Worm (Caenorhabditis elegans) whole organism, L4 larva: ENCODE measurements around the gene B0272.4.

Experiments used
- D1046.2 ChIP-seq: fragments of 200-800 bp; sonication (Bioruptor generic); IDR thresholded peaks from 2 replicates; pipeline ENCODE4 v1.3.6; 2022; ENCODE audit warnings: missing genetic modification characterization, missing compliant biosample characterization
- F37D6.2 ChIP-seq: sonication (generic microtip); optimal IDR thresholded peaks from 2 replicates; lab custom pipeline; 2016; ENCODE audit warnings: mild to moderate bottlenecking, missing genetic modification characterization, missing compliant biosample characterization
- F44E2.7 ChIP-seq: fragments of 200-800 bp; sonication (Bioruptor generic); IDR thresholded peaks from 2 replicates; pipeline ENCODE4 v2.1.2; 2022; ENCODE audit warnings: missing genetic modification characterization, missing compliant biosample characterization
- R02D3.7 ChIP-seq: fragments of 150-350 bp; sonication (generic microtip); optimal IDR thresholded peaks from 3 replicates; lab custom pipeline; 2014; ENCODE audit warnings: missing biosample characterization, missing genetic modification characterization
- T26A8.4 ChIP-seq: fragments of 200-800 bp; sonication (Bioruptor generic); IDR thresholded peaks from 2 replicates; pipeline ENCODE4 v1.3.6; 2022; ENCODE audit warnings: missing genetic modification characterization, missing compliant biosample characterization
- aha-1 ChIP-seq: fragments of 150-350 bp; peaks from one replicate; lab custom pipeline; 2014; ENCODE audit warnings: missing biosample characterization, missing genetic modification characterization
- ceh-32 ChIP-seq: sonication (generic microtip); optimal IDR thresholded peaks from 2 replicates; lab custom pipeline; 2016; ENCODE audit warnings: mild to moderate bottlenecking, missing genetic modification characterization, missing compliant biosample characterization; ENCODE audit not compliant: poor library complexity
- cey-2 ChIP-seq: sonication (generic microtip); optimal IDR thresholded peaks from 3 replicates; lab custom pipeline; 2017; ENCODE audit warnings: missing genetic modification characterization, mild to moderate bottlenecking, missing compliant biosample characterization, antibody characterized with exemption, borderline replicate concordance; ENCODE audit not compliant: insufficient read depth
- daf-16 ChIP-seq, 3 experiments: sonication (generic microtip); optimal IDR thresholded peaks; 2 replicates each; lab custom pipeline; 2016 to 2017; ENCODE audit warnings: missing genetic modification characterization in 3 of 3, missing genetic modification reagents in 3 of 3, mild to moderate bottlenecking in 2 of 3, missing compliant biosample characterization in 2 of 3, missing biosample characterization in 1 of 3, moderate library complexity in 1 of 3
- daf-19 ChIP-seq: fragments of 200-800 bp; sonication (Bioruptor generic); conservative IDR thresholded peaks from 2 replicates; pipeline ENCODE4 v1.3.6; 2022; ENCODE audit warnings: missing genetic modification characterization, missing compliant biosample characterization
- daf-8 ChIP-seq: fragments of 200-800 bp; sonication (Bioruptor generic); IDR thresholded peaks from 2 replicates; pipeline ENCODE4 v1.3.6; 2022; ENCODE audit warnings: missing genetic modification characterization, missing compliant biosample characterization
- duxl-1 ChIP-seq: sonication (generic microtip); optimal IDR thresholded peaks from 2 replicates; lab custom pipeline; 2016; ENCODE audit warnings: mild to moderate bottlenecking, missing genetic modification characterization, moderate library complexity, missing compliant biosample characterization; ENCODE audit not compliant: poor library complexity
- egl-27 ChIP-seq: sonication (generic microtip); optimal IDR thresholded peaks from 3 replicates; lab custom pipeline; 2017; ENCODE audit warnings: missing biosample characterization, missing genetic modification reagents, missing genetic modification characterization
- gei-8 ChIP-seq: fragments of 200-800 bp; sonication (Bioruptor generic); optimal IDR thresholded peaks from 2 replicates; lab custom pipeline; 2018; ENCODE audit warnings: mild to moderate bottlenecking, missing genetic modification characterization, missing compliant biosample characterization
- hif-1 ChIP-seq, 2 experiments: sonication (generic microtip); optimal IDR thresholded peaks; 2 replicates each; lab custom pipeline; 2016 to 2017; ENCODE audit warnings: missing compliant biosample characterization in 2 of 2, missing genetic modification characterization in 2 of 2, missing genetic modification reagents in 2 of 2, missing genotype in 2 of 2, mild to moderate bottlenecking in 1 of 2
- hlh-30 ChIP-seq: sonication (generic microtip); optimal IDR thresholded peaks from 2 replicates; lab custom pipeline; 2017; ENCODE audit warnings: antibody characterized with exemption, mild to moderate bottlenecking, missing genetic modification characterization, missing compliant biosample characterization; ENCODE audit not compliant: insufficient read depth
- lim-7 ChIP-seq: fragments of 200-800 bp; sonication (Bioruptor generic); IDR thresholded peaks from 2 replicates; pipeline ENCODE4 v1.3.6; 2022; ENCODE audit warnings: missing genetic modification characterization, missing compliant biosample characterization
- lin-1 ChIP-seq: fragments of 200-800 bp; sonication (Bioruptor generic); IDR thresholded peaks from 2 replicates; pipeline ENCODE4 v1.3.6; 2022; ENCODE audit warnings: missing genetic modification reagents, missing genetic modification characterization, missing compliant biosample characterization
- lir-3 ChIP-seq: sonication (generic microtip); optimal IDR thresholded peaks from 2 replicates; lab custom pipeline; 2016; ENCODE audit warnings: mild to moderate bottlenecking, missing genetic modification characterization, missing compliant biosample characterization
- madf-5 ChIP-seq, 2 experiments: fragments of 200-800 bp; sonication (Bioruptor generic); IDR thresholded peaks; 2 replicates each; pipeline ENCODE4 v1.3.6; 2022; ENCODE audit warnings: missing compliant biosample characterization in 2 of 2, missing genetic modification characterization in 2 of 2
- madf-9 ChIP-seq: fragments of 200-800 bp; sonication (Bioruptor generic); conservative IDR thresholded peaks from 2 replicates; pipeline ENCODE4 v1.3.6; 2022; ENCODE audit warnings: missing genetic modification reagents, missing genetic modification characterization, missing compliant biosample characterization
- mdl-1 ChIP-seq, 2 experiments: fragments of 150-350 bp in 1 of 2; sonication (generic microtip) in 1 of 2; optimal IDR thresholded peaks; 2 replicates each; lab custom pipeline; 2014 to 2017; ENCODE audit warnings: missing biosample characterization in 2 of 2, missing genetic modification characterization in 2 of 2
- mxl-2 ChIP-seq: fragments of 200-800 bp; sonication (Bioruptor generic); conservative IDR thresholded peaks from 2 replicates; pipeline ENCODE4 v1.3.6; 2022; ENCODE audit warnings: missing genetic modification reagents, missing genetic modification characterization, missing compliant biosample characterization
- nhr-10 ChIP-seq: fragments of 150-350 bp; optimal IDR thresholded peaks from 2 replicates; lab custom pipeline; 2014; ENCODE audit warnings: missing biosample characterization, missing genetic modification characterization
- nhr-111 ChIP-seq: fragments of 200-800 bp; sonication (Bioruptor generic); optimal IDR thresholded peaks from 2 replicates; lab custom pipeline; 2018; ENCODE audit warnings: mild to moderate bottlenecking, missing genetic modification characterization, missing compliant biosample characterization
- nhr-28 ChIP-seq: fragments of 150-350 bp; optimal IDR thresholded peaks from 2 replicates; lab custom pipeline; 2014; ENCODE audit warnings: missing biosample characterization, missing genetic modification characterization
- nhr-42 ChIP-seq: fragments of 200-800 bp; sonication (Bioruptor generic); IDR thresholded peaks from 2 replicates; pipeline ENCODE4 v1.3.6; 2022; ENCODE audit warnings: missing genetic modification characterization, missing compliant biosample characterization
- nhr-6 ChIP-seq: fragments of 150-350 bp; optimal IDR thresholded peaks from 2 replicates; lab custom pipeline; 2014; ENCODE audit warnings: missing biosample characterization, missing genetic modification characterization
- rbr-2 ChIP-seq: sonication (generic microtip); optimal IDR thresholded peaks from 2 replicates; lab custom pipeline; 2016; ENCODE audit warnings: missing genotype, missing genetic modification characterization, missing compliant biosample characterization
- snpc-1.2 ChIP-seq: fragments of 200-800 bp; sonication (Bioruptor generic); IDR thresholded peaks from 2 replicates; pipeline ENCODE4 v1.3.6; 2022; ENCODE audit warnings: missing genetic modification reagents, missing genetic modification characterization, missing compliant biosample characterization
- unc-39 ChIP-seq: sonication (generic microtip); optimal IDR thresholded peaks from 2 replicates; lab custom pipeline; 2017; ENCODE audit warnings: missing biosample characterization, missing genetic modification characterization
- unc-62 ChIP-seq, 3 experiments: fragments of 150-350 bp in 1 of 3; sonication (generic microtip); optimal IDR thresholded peaks in 2 of 3; peaks in 1 of 3; 1 replicate in 1 of 3; 2 replicates in 2 of 3; lab custom pipeline; 2014 to 2017; ENCODE audit warnings: missing biosample characterization in 3 of 3, missing genetic modification characterization in 3 of 3, missing genetic modification reagents in 3 of 3, missing genotype in 1 of 3
- vab-7 ChIP-seq: fragments of 200-800 bp; sonication (Bioruptor generic); IDR thresholded peaks from 2 replicates; pipeline ENCODE4 v1.3.6; 2022; ENCODE audit warnings: missing genetic modification reagents, missing genetic modification characterization, missing compliant biosample characterization
- zag-1 ChIP-seq: fragments of 150-350 bp; optimal IDR thresholded peaks from 2 replicates; lab custom pipeline; 2014; ENCODE audit warnings: missing biosample characterization, missing genetic modification characterization
- zfp-2 ChIP-seq: sonication (generic microtip); optimal IDR thresholded peaks from 2 replicates; lab custom pipeline; 2016; ENCODE audit warnings: mild to moderate bottlenecking, missing genetic modification characterization, missing compliant biosample characterization
- ztf-11 ChIP-seq: fragments of 150-350 bp; optimal IDR thresholded peaks from 2 replicates; lab custom pipeline; 2014; ENCODE audit warnings: missing biosample characterization, missing genetic modification characterization

B0272.4 gene

DNA sequence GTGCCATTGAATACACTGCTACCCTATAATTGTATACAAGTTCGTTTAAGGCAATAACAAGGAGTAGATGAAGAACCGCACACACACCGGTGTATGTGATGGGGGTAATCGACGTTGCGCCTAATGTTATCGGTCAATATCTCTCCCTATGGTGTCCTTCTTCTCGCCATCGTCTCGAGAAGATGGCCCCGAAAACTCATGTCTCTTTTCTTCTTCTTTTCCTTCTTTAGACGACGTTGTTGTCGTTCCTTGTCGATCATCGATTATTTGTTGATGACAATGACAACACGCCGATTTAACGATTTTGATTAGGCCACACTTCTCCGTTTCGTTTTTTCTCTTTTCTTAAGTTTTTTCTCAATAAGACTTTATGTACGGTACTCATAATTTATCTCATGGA, 19.1 kb upstream of the B0272.4 start:
- TF ChIP-seq lir-3 (tag; lab: Kevin White, UChicago) (no peak), daf-16 (GFP tag; optimal IDR thresholded peaks at IDR 0.05; lab: Kevin White, UChicago) (no peak), daf-16 (tag; optimal IDR thresholded peaks at IDR 0.05; lab: Kevin White, UChicago) (no peak), egl-27 (tag; lab: Kevin White, UChicago) (no peak), aha-1 (peak; percentile 38), ceh-32 (tag; lab: Kevin White, UChicago) (no peak), mdl-1 (tag; optimal IDR thresholded peaks at IDR 0.05; lab: Kevin White, UChicago) (no peak), D1046.2 (no peak), duxl-1 (tag; lab: Kevin White, UChicago) (no peak), nhr-10 (tag; lab: Kevin White, UChicago) (no peak), unc-62 (GFP tag; optimal IDR thresholded peaks at IDR 0.05 in 1 of 2; lab: Kevin White, UChicago) (peak in 1 of 2 experiments; percentile 33), unc-62 (tag; optimal IDR thresholded peaks at IDR 0.05; lab: Kevin White, UChicago) (no peak), cey-2 (tag; lab: Kevin White, UChicago) (no peak), nhr-6 (tag; lab: Kevin White, UChicago) (no peak), rbr-2 (tag; lab: Kevin White, UChicago) (no peak), gei-8 (GFP tag; lab: Kevin White, UChicago) (no peak), hlh-30 (tag; lab: Kevin White, UChicago) (peak; percentile 44), mxl-2 (no peak), nhr-111 (no peak)

DNA sequence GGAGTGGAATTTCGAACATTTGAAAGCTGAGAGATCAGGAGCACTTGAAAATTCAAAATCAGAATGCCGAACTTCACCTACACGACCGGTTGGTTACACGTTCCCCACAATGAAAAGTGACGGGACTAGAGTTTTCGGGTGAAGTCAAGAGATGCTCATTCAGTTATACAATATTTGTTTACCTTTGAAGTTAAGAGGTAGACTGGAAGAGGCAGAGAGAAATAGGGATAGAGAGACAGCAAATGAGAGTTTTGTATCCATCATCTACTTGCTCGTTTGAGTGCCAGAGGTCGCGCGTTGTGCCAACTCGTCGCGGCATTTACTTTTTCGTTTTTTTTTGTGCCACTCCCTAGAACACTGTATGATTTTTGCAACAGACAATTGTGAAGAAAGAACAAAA, 17.5 kb upstream of the B0272.4 start:
- TF ChIP-seq nhr-28 (tag; lab: Kevin White, UChicago) = peak; percentile 5
- TF ChIP-seq madf-9 (GFP tag; lab: Robert Waterston, UW) = no peak

DNA sequence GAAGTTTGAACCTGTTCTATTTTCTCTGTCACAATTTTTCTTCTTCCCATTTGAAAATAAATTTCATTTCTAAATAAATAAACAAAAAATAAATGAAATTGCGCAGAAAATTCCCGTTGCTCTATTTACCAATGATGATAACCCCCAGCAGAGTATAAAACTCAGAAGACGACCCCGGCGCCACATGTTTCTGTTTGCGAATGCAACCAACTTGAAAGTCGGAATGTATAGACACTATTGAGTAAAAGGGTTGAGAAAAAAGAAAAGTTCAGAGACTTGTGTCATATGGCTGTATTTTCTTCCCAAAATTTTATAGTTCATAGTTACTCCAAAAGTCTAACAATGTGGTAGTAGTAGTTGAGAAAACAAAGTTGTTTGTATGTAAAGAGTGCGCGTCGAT, 16.6 kb upstream of the B0272.4 start:
- TF ChIP-seq zfp-2 (no peak), vab-7 (GFP tag; lab: Robert Waterston, UW) (no peak), rbr-2 (tag; lab: Kevin White, UChicago) (no peak), lim-7 (no peak), F37D6.2 (tag; lab: Kevin White, UChicago) (no peak), snpc-1.2 (GFP tag; lab: Robert Waterston, UW) (no peak), zag-1 (tag; lab: Kevin White, UChicago) (no peak), madf-5 (GFP tag; IDR thresholded peaks at IDR 0.05; lab: Robert Waterston, UW) (no peak), hif-1 (tag; optimal IDR thresholded peaks at IDR 0.05; lab: Kevin White, UChicago) (no peak), daf-8 (GFP tag; lab: Robert Waterston, UW) (no peak), T26A8.4 (no peak), lin-1 (no peak), nhr-42 (GFP tag; lab: Robert Waterston, UW) (no peak), R02D3.7 (tag; lab: Kevin White, UChicago) (no peak), nhr-28 (tag; lab: Kevin White, UChicago) (no peak), daf-19 (GFP tag; lab: Robert Waterston, UW) (no peak), hlh-30 (tag; lab: Kevin White, UChicago) (no peak), nhr-6 (tag; lab: Kevin White, UChicago) (no peak), unc-39 (tag; lab: Kevin White, UChicago) (no peak)

DNA sequence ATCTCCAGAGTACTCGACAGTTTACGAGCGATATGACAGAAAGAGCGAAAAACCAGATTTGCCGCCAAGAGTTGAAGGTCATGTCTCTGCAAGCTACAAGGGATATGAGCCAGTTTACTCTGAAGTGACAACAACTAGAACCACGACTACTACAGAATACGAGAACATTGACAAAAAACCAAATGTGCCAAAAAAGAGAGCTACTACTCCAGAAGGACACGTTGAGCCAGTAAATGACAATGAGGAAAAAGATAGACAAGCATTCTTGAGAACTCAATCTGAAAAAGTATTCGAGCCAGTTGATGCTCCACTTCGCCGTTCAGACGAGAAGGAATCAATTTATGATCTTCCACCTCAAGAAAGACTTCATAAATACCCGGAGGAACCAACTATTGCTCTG, 10.9 kb upstream of the B0272.4 start:
- TF ChIP-seq ztf-11 (tag; lab: Kevin White, UChicago) (no peak), F44E2.7 (GFP tag; lab: Robert Waterston, UW) (no peak), unc-62 (GFP tag; optimal IDR thresholded peaks at IDR 0.05 in 1 of 2; lab: Kevin White, UChicago) (peak in 1 of 2 experiments; percentile 91), unc-62 (tag; optimal IDR thresholded peaks at IDR 0.05; lab: Kevin White, UChicago) (no peak)
